Worm (Caenorhabditis elegans): ENCODE data around the gene R04E5.9.

Gene R04E5.9

DNA sequence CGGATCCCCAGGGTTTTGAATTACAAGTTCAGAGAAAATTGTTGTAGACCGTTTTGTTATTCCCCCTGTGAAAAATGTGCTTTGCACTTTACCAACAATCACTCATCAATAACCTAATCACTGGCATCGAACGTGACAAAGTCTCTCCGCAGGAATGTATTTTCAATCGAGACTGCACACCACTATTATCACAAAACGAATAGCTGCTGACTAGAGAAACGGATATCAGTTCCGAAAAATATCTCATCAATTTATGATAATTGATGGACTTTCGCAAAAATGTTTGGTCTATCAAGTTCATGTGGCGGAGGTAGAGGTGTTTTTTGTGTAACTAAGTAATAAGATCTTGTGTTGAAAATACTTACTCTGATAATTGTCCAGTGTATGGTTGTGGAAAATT, 49.9 kb downstream of the R04E5.9 start:
- no peak for TF ChIP-seq ama-1 (optimal IDR thresholded peaks at IDR 0.05)
- TF ChIP-seq F13C5.2 (tag; optimal IDR thresholded peaks at IDR 0.05), result no peak
- TF ChIP-seq flt-1 (GFP tag; IDR thresholded peaks at IDR 0.05), result no peak
- TF ChIP-seq ceh-36 (tag; optimal IDR thresholded peaks at IDR 0.05), result no peak
- TF ChIP-seq pes-1 (GFP tag; IDR thresholded peaks at IDR 0.05), result no peak
- no peak for TF ChIP-seq scrt-1 (GFP tag; IDR thresholded peaks at IDR 0.05)
